Worm (Caenorhabditis elegans) whole organism, L1 larva: ENCODE measurements around the gene F09F7.5.

ENCODE experiments used
- C16A3.4 ChIP-seq: fragments of 150-350 bp; optimal IDR thresholded peaks from 2 replicates; lab custom pipeline; 2014; ENCODE audit warnings: missing biosample characterization, missing genetic modification characterization
- ceh-82 ChIP-seq, 3 experiments: fragments of 150-350 bp in 1 of 3; sonication (generic microtip) in 2 of 3; optimal IDR thresholded peaks; 2 replicates each; lab custom pipeline; 2014 to 2017; ENCODE audit warnings: missing biosample characterization in 3 of 3, missing genetic modification characterization in 3 of 3
- dpl-1 ChIP-seq, 3 experiments: fragments of 150-350 bp in 2 of 3; sonication (generic microtip) in 1 of 3; optimal IDR thresholded peaks; 2 replicates each; lab custom pipeline; 2014 to 2017; ENCODE audit warnings: missing biosample characterization in 3 of 3, missing genetic modification characterization in 3 of 3, missing genetic modification reagents in 3 of 3
- jun-1 ChIP-seq: fragments of 150-350 bp; optimal IDR thresholded peaks from 2 replicates; lab custom pipeline; 2014; ENCODE audit warnings: missing biosample characterization, missing genetic modification reagents, missing genetic modification characterization
- lin-15B ChIP-seq: fragments of 150-350 bp; sonication (generic microtip); optimal IDR thresholded peaks from 3 replicates; lab custom pipeline; 2014; ENCODE audit warnings: missing biosample characterization, missing genetic modification characterization
- lin-39 ChIP-seq: fragments of 150-350 bp; optimal IDR thresholded peaks from 2 replicates; lab custom pipeline; 2014; ENCODE audit warnings: missing biosample characterization, missing genetic modification reagents, missing genetic modification characterization
- mdl-1 ChIP-seq, 2 experiments: fragments of 150-350 bp; optimal IDR thresholded peaks; 2 replicates each; lab custom pipeline; 2014 to 2017; ENCODE audit warnings: missing biosample characterization in 2 of 2, missing genetic modification characterization in 2 of 2, inconsistent platforms in 1 of 2
- mep-1 ChIP-seq: fragments of 150-350 bp; optimal IDR thresholded peaks from 2 replicates; lab custom pipeline; 2014; ENCODE audit warnings: missing biosample characterization, missing genetic modification characterization
- nhr-11 ChIP-seq: fragments of 150-350 bp; optimal IDR thresholded peaks from 2 replicates; lab custom pipeline; 2014; ENCODE audit warnings: missing biosample characterization, missing genetic modification characterization
- nhr-20 ChIP-seq: sonication (generic microtip); optimal IDR thresholded peaks from 2 replicates; lab custom pipeline; 2016; ENCODE audit warnings: mild to moderate bottlenecking, missing genetic modification characterization, missing compliant biosample characterization
- pqm-1 ChIP-seq: sonication (generic microtip); optimal IDR thresholded peaks from 3 replicates; lab custom pipeline; 2017; ENCODE audit warnings: missing biosample characterization, missing genetic modification characterization
- sup-37 ChIP-seq: fragments of 200-800 bp; sonication (Bioruptor generic); optimal IDR thresholded peaks from 2 replicates; lab custom pipeline; 2018; ENCODE audit warnings: mild to moderate bottlenecking, missing genetic modification characterization, missing compliant biosample characterization
- unc-62 ChIP-seq: fragments of 150-350 bp; optimal IDR thresholded peaks from 2 replicates; lab custom pipeline; 2014; ENCODE audit warnings: missing biosample characterization, missing genetic modification reagents, missing genetic modification characterization

ce11 chrIII:5564325-5564724 lies 17.5 kb downstream of the F09F7.5 start:
- TF ChIP-seq dpl-1 (GFP tag; optimal IDR thresholded peaks at IDR 0.05; lab: Kevin White, UChicago): no peak
- TF ChIP-seq jun-1: no peak
- no peak for TF ChIP-seq mdl-1 (tag; optimal IDR thresholded peaks at IDR 0.05; lab: Kevin White, UChicago)
- TF ChIP-seq ceh-82 (tag; optimal IDR thresholded peaks at IDR 0.05; lab: Kevin White, UChicago): no peak
- no peak for TF ChIP-seq sup-37
- TF ChIP-seq nhr-20 (tag; lab: Kevin White, UChicago): no peak
- TF ChIP-seq unc-62 (GFP tag; lab: Kevin White, UChicago): no peak
- no peak for TF ChIP-seq lin-39 (tag; lab: Kevin White, UChicago)
- no peak for TF ChIP-seq C16A3.4 (tag; lab: Kevin White, UChicago)
- no peak for TF ChIP-seq mep-1 (tag; lab: Kevin White, UChicago)
- no peak for TF ChIP-seq lin-15B (tag; lab: Kevin White, UChicago)
- no peak for TF ChIP-seq pqm-1 (tag; lab: Kevin White, UChicago)
- TF ChIP-seq nhr-11 (tag; lab: Kevin White, UChicago): no peak
